Fruit fly (Drosophila melanogaster) whole organism, embryonic: ENCODE data around the gene kri.

Experiments
- CG10462 ChIP-seq: fragments of 200-800 bp; sonication (Bioruptor generic); optimal IDR thresholded peaks from 2 replicates; lab custom pipeline; 2016; ENCODE audit warnings: missing biosample characterization, missing genetic modification characterization
- CG10979 ChIP-seq: fragments of 200-800 bp; sonication (Bioruptor generic); optimal IDR thresholded peaks from 2 replicates; lab custom pipeline; 2018; ENCODE audit warnings: missing biosample characterization, mild to moderate bottlenecking, missing genetic modification characterization, moderate library complexity
- CG11456 ChIP-seq: fragments of 200-800 bp; sonication (Bioruptor generic); IDR thresholded peaks from 3 replicates; pipeline ENCODE4 v1.3.6; 2022; ENCODE audit warnings: missing biosample characterization, missing genetic modification characterization
- CG12104 ChIP-seq: fragments of 200-800 bp; sonication (Bioruptor generic); optimal IDR thresholded peaks from 3 replicates; lab custom pipeline; 2016; ENCODE audit warnings: missing biosample characterization, missing genetic modification characterization
- CG1233 ChIP-seq: fragments of 200-800 bp; sonication (Bioruptor generic); optimal IDR thresholded peaks from 4 replicates; lab custom pipeline; 2018; ENCODE audit warnings: missing biosample characterization, mild to moderate bottlenecking, missing genetic modification characterization
- CG12391 ChIP-seq: fragments of 200-800 bp; sonication (Bioruptor generic); optimal IDR thresholded peaks from 3 replicates; lab custom pipeline; 2018; ENCODE audit warnings: missing biosample characterization, mild to moderate bottlenecking, missing genetic modification characterization, moderate library complexity
- CG14441 ChIP-seq: fragments of 200-800 bp; sonication (Bioruptor generic); IDR thresholded peaks from 2 replicates; pipeline ENCODE4 v1.3.6; 2022; ENCODE audit warnings: missing biosample characterization, missing genetic modification characterization
- CG14860 ChIP-seq: fragments of 200-800 bp; sonication (Bioruptor generic); IDR thresholded peaks from 3 replicates; pipeline ENCODE4 v1.3.6; 2022; ENCODE audit warnings: missing biosample characterization, missing genetic modification characterization; ENCODE audit not compliant: partially characterized antibody
- CG1603 ChIP-seq: fragments of 200-800 bp; sonication (Bioruptor generic); optimal IDR thresholded peaks from 2 replicates; lab custom pipeline; 2019; ENCODE audit warnings: missing biosample characterization, mild to moderate bottlenecking, missing genetic modification characterization, moderate library complexity
- CG16815 ChIP-seq: fragments of 200-800 bp; sonication (Bioruptor generic); optimal IDR thresholded peaks from 3 replicates; lab custom pipeline; 2017; ENCODE audit warnings: missing biosample characterization, mild to moderate bottlenecking, missing genetic modification characterization
- CG17568 ChIP-seq: fragments of 200-800 bp; sonication (Bioruptor generic); optimal IDR thresholded peaks from 2 replicates; lab custom pipeline; 2018; ENCODE audit warnings: missing biosample characterization, mild to moderate bottlenecking, missing genetic modification characterization, moderate library complexity
- CG18262 ChIP-seq: fragments of 200-800 bp; optimal IDR thresholded peaks from 3 replicates; lab custom pipeline; 2019; ENCODE audit warnings: missing biosample characterization, mild to moderate bottlenecking, missing genetic modification characterization, moderate library complexity
- CG1832 ChIP-seq: fragments of 200-800 bp; sonication (Bioruptor generic); optimal IDR thresholded peaks from 2 replicates; lab custom pipeline; 2017; ENCODE audit warnings: missing biosample characterization, mild to moderate bottlenecking, missing genetic modification characterization, inconsistent platforms
- CG18619 ChIP-seq: fragments of 200-800 bp; sonication (Bioruptor generic); optimal IDR thresholded peaks from 3 replicates; lab custom pipeline; 2017; ENCODE audit warnings: missing biosample characterization, mild to moderate bottlenecking, missing genetic modification characterization
- CG2678 ChIP-seq: fragments of 200-800 bp; sonication (Bioruptor generic); optimal IDR thresholded peaks from 3 replicates; lab custom pipeline; 2019; ENCODE audit warnings: missing biosample characterization, mild to moderate bottlenecking, missing genetic modification characterization, moderate library complexity
- CG2712 ChIP-seq: fragments of 200-800 bp; optimal IDR thresholded peaks from 3 replicates; lab custom pipeline; 2019; ENCODE audit warnings: missing biosample characterization, mild to moderate bottlenecking, missing genetic modification characterization, moderate library complexity
- CG4404 ChIP-seq: fragments of 200-800 bp; sonication (Bioruptor generic); IDR thresholded peaks from 2 replicates; pipeline ENCODE4 v1.3.6; 2022; ENCODE audit warnings: missing biosample characterization, missing genetic modification characterization
- CG4617 ChIP-seq: fragments of 200-800 bp; sonication (Bioruptor generic); optimal IDR thresholded peaks from 3 replicates; lab custom pipeline; 2016; ENCODE audit warnings: missing biosample characterization, missing genetic modification characterization, borderline replicate concordance
- CG6689 ChIP-seq: fragments of 200-800 bp; sonication (Bioruptor generic); IDR thresholded peaks from 2 replicates; pipeline ENCODE4 v1.3.6; 2022; ENCODE audit warnings: missing biosample characterization, missing genetic modification characterization
- CG9609 ChIP-seq: fragments of 200-800 bp; sonication (Bioruptor generic); optimal IDR thresholded peaks from 3 replicates; lab custom pipeline; 2016; ENCODE audit warnings: missing biosample characterization, missing genetic modification characterization
- D ChIP-seq, 2 experiments: fragments of 200-800 bp in 1 of 2; fragments of >200 bp in 1 of 2; sonication (Bioruptor generic) in 1 of 2; optimal IDR thresholded peaks; 2 replicates in 1 of 2; 3 replicates in 1 of 2; lab custom pipeline; 2017; ENCODE audit warnings: mild to moderate bottlenecking in 1 of 2, missing biosample characterization in 1 of 2, missing genetic modification characterization in 1 of 2, missing genetic modification reagents in 1 of 2
- D19A ChIP-seq: fragments of 200-800 bp; optimal IDR thresholded peaks from 3 replicates; lab custom pipeline; 2019; ENCODE audit warnings: missing biosample characterization, mild to moderate bottlenecking, missing genetic modification characterization, moderate library complexity
- Dad ChIP-seq: fragments of 200-800 bp; sonication (Bioruptor generic); optimal IDR thresholded peaks from 3 replicates; lab custom pipeline; 2016; ENCODE audit warnings: missing biosample characterization, missing genetic modification characterization
- Hr39 ChIP-seq: fragments of >200 bp; optimal IDR thresholded peaks from 2 replicates; lab custom pipeline; 2017
- NK7.1 ChIP-seq: fragments of 200-800 bp; sonication (Bioruptor generic); optimal IDR thresholded peaks from 3 replicates; lab custom pipeline; 2016; ENCODE audit warnings: missing biosample characterization, missing genetic modification characterization
- Ptx1 ChIP-seq: fragments of 200-800 bp; sonication (Bioruptor generic); IDR thresholded peaks from 2 replicates; pipeline ENCODE4 v1.3.6; 2022; ENCODE audit warnings: missing biosample characterization, missing genetic modification characterization
- Sox100B ChIP-seq: fragments of 200-800 bp; sonication (Bioruptor generic); optimal IDR thresholded peaks from 3 replicates; lab custom pipeline; 2018; ENCODE audit warnings: missing biosample characterization, mild to moderate bottlenecking, missing genetic modification characterization
- Ssrp ChIP-seq: fragments of 200-800 bp; sonication (Bioruptor generic); optimal IDR thresholded peaks from 2 replicates; lab custom pipeline; 2018; ENCODE audit warnings: missing biosample characterization, mild to moderate bottlenecking, missing genetic modification characterization, moderate library complexity
- TFAM ChIP-seq: fragments of 200-800 bp; sonication (Bioruptor generic); optimal IDR thresholded peaks from 2 replicates; lab custom pipeline; 2017; ENCODE audit warnings: missing biosample characterization, missing genetic modification characterization, inconsistent platforms
- Vsx1 ChIP-seq: fragments of 200-800 bp; sonication (Bioruptor generic); optimal IDR thresholded peaks from 2 replicates; lab custom pipeline; 2017; ENCODE audit warnings: missing biosample characterization, mild to moderate bottlenecking, missing genetic modification characterization, missing genetic modification reagents
- YL-1 ChIP-seq: fragments of 200-800 bp; sonication (Bioruptor generic); optimal IDR thresholded peaks from 3 replicates; lab custom pipeline; 2017; ENCODE audit warnings: missing biosample characterization, mild to moderate bottlenecking, missing genetic modification characterization
- amos ChIP-seq: fragments of 200-800 bp; sonication (Bioruptor generic); IDR thresholded peaks from 2 replicates; pipeline ENCODE4 v1.3.6; 2022; ENCODE audit warnings: missing biosample characterization, missing genetic modification characterization; ENCODE audit not compliant: partially characterized antibody
- ato ChIP-seq: fragments of 200-800 bp; sonication (Bioruptor generic); IDR thresholded peaks from 2 replicates; pipeline ENCODE4 v1.3.6; 2022; ENCODE audit warnings: missing biosample characterization, missing genetic modification characterization; ENCODE audit not compliant: partially characterized antibody
- bsh ChIP-seq, 2 experiments: fragments of 200-800 bp; sonication (Bioruptor generic); optimal IDR thresholded peaks; 2 replicates each; lab custom pipeline; 2017 to 2018; ENCODE audit warnings: mild to moderate bottlenecking in 2 of 2, missing biosample characterization in 2 of 2, missing genetic modification characterization in 2 of 2, moderate library complexity in 1 of 2
- dmrt11E ChIP-seq: fragments of 200-800 bp; sonication (Bioruptor generic); optimal IDR thresholded peaks from 3 replicates; lab custom pipeline; 2018; ENCODE audit warnings: missing biosample characterization, mild to moderate bottlenecking, missing genetic modification characterization, moderate library complexity
- gcm ChIP-seq: fragments of 200-800 bp; sonication (Bioruptor generic); optimal IDR thresholded peaks from 2 replicates; lab custom pipeline; 2019; ENCODE audit warnings: missing biosample characterization, mild to moderate bottlenecking, missing genetic modification characterization, moderate library complexity
- gem ChIP-seq: fragments of 200-800 bp; sonication (Bioruptor generic); optimal IDR thresholded peaks from 2 replicates; lab custom pipeline; 2019; ENCODE audit warnings: missing biosample characterization, mild to moderate bottlenecking, missing genetic modification characterization, moderate library complexity
- gfzf ChIP-seq: fragments of 200-800 bp; sonication (Bioruptor generic); optimal IDR thresholded peaks from 2 replicates; lab custom pipeline; 2016; ENCODE audit warnings: missing biosample characterization, mild to moderate bottlenecking, missing genetic modification characterization, moderate library complexity
- her ChIP-seq: fragments of 200-800 bp; sonication (Bioruptor generic); optimal IDR thresholded peaks from 2 replicates; lab custom pipeline; 2016; ENCODE audit warnings: missing biosample characterization, missing genetic modification characterization
- hkb ChIP-seq, 2 experiments: fragments of 200-800 bp in 1 of 2; fragments of >200 bp in 1 of 2; sonication (Bioruptor generic) in 1 of 2; IDR thresholded peaks in 1 of 2; optimal IDR thresholded peaks in 1 of 2; 2 replicates each; pipeline versions ENCODE4 v1.3.6 to Lab custom; 2017 to 2022; ENCODE audit warnings: missing biosample characterization in 1 of 2, missing genetic modification characterization in 1 of 2
- maf-S ChIP-seq: fragments of 200-800 bp; sonication (Bioruptor generic); optimal IDR thresholded peaks from 2 replicates; lab custom pipeline; 2016; ENCODE audit warnings: missing biosample characterization, missing genetic modification characterization
- phol ChIP-seq: fragments of 200-800 bp; sonication (Bioruptor generic); optimal IDR thresholded peaks from 3 replicates; lab custom pipeline; 2018; ENCODE audit warnings: missing biosample characterization, mild to moderate bottlenecking, missing genetic modification characterization, moderate library complexity
- prd ChIP-seq, 3 experiments: fragments of >200 bp in 2 of 3; fragments of 200-800 bp in 1 of 3; sonication (Bioruptor generic) in 1 of 3; optimal IDR thresholded peaks in 2 of 3; IDR thresholded peaks in 1 of 3; 2 replicates in 2 of 3; 3 replicates in 1 of 3; pipeline versions ENCODE4 v1.3.6 to Lab custom; 2017 to 2022; ENCODE audit warnings: missing biosample characterization in 1 of 3, missing genetic modification characterization in 1 of 3
- pros ChIP-seq: fragments of 200-800 bp; sonication (Bioruptor generic); optimal IDR thresholded peaks from 3 replicates; lab custom pipeline; 2019; ENCODE audit warnings: missing biosample characterization, mild to moderate bottlenecking, missing genetic modification characterization, moderate library complexity
- ranshi ChIP-seq: fragments of 200-800 bp; sonication (Bioruptor generic); IDR thresholded peaks from 2 replicates; pipeline ENCODE4 v1.3.6; 2022; ENCODE audit warnings: missing biosample characterization, missing genetic modification characterization
- ro ChIP-seq: fragments of 200-800 bp; sonication (Bioruptor generic); IDR thresholded peaks from 2 replicates; pipeline ENCODE4 v1.3.6; 2022; ENCODE audit warnings: missing biosample characterization, missing genetic modification characterization
- schlank ChIP-seq: fragments of 200-800 bp; sonication (Bioruptor generic); optimal IDR thresholded peaks from 2 replicates; lab custom pipeline; 2018; ENCODE audit warnings: missing biosample characterization, mild to moderate bottlenecking, missing genetic modification characterization
- sim ChIP-seq: fragments of 200-800 bp; sonication (Bioruptor generic); IDR thresholded peaks from 2 replicates; pipeline ENCODE4 v1.3.6; 2022; ENCODE audit warnings: missing biosample characterization, missing genetic modification characterization
- slp2 ChIP-seq: fragments of 200-800 bp; sonication (Bioruptor generic); optimal IDR thresholded peaks from 2 replicates; lab custom pipeline; 2016; ENCODE audit warnings: missing biosample characterization, missing genetic modification characterization

Gene kri

dm6 chr3L:5840847-5841246, 30.1 kb downstream of the kri start (continued):
- TF ChIP-seq D19A (peak; percentile 93), Ssrp (tag; lab: Kevin White, UChicago) (peak; percentile 14), her (GFP tag; lab: Kevin White, UChicago) (no peak), gfzf (no peak), CG10462 (GFP tag; lab: Kevin White, UChicago) (no peak), CG10979 (tag; lab: Kevin White, UChicago) (peak; percentile 42), maf-S (GFP tag; lab: Kevin White, UChicago) (no peak), CG4617 (GFP tag; lab: Kevin White, UChicago) (no peak), ranshi (GFP tag; lab: Robert Waterston, UW) (no peak), sim (GFP tag; lab: Robert Waterston, UW) (no peak), phol (tag; lab: Kevin White, UChicago) (peak; percentile 19), NK7.1 (no peak), CG2712 (tag; lab: Kevin White, UChicago) (peak; percentile 41), gem (tag; lab: Kevin White, UChicago) (peak; percentile 42), pros (no peak), CG17568 (no peak), dmrt11E (tag; lab: Kevin White, UChicago) (peak; percentile 51), CG2678 (peak; percentile 13), ato (no peak), Vsx1 (no peak), CG12104 (no peak), gcm (GFP tag; lab: Kevin White, UChicago) (no peak), CG14860 (GFP tag; lab: Robert Waterston, UW) (no peak), CG1233 (GFP tag; lab: Kevin White, UChicago) (no peak), CG18619 (GFP tag; lab: Kevin White, UChicago) (no peak), CG18262 (peak; percentile 39), CG4404 (no peak), Dad (GFP tag; lab: Kevin White, UChicago) (no peak), ro (GFP tag; lab: Robert Waterston, UW) (no peak), prd (optimal IDR thresholded peaks at IDR 0.05; lab: Kevin White, UChicago) (no peak), prd (GFP tag; IDR thresholded peaks at IDR 0.05; lab: Robert Waterston, UW) (no peak), CG12391 (tag; lab: Kevin White, UChicago) (no peak), bsh (GFP tag; optimal IDR thresholded peaks at IDR 0.05; lab: Kevin White, UChicago) (peak in 1 of 2 experiments; percentile 44), CG1603 (tag; lab: Kevin White, UChicago) (no peak), schlank (tag; lab: Kevin White, UChicago) (no peak), hkb (optimal IDR thresholded peaks at IDR 0.05; lab: Kevin White, UChicago) (no peak), hkb (GFP tag; IDR thresholded peaks at IDR 0.05; lab: Robert Waterston, UW) (no peak), CG11456 (GFP tag; lab: Robert Waterston, UW) (no peak), YL-1 (GFP tag; lab: Kevin White, UChicago) (no peak), TFAM (GFP tag; lab: Kevin White, UChicago) (no peak), amos (GFP tag; lab: Robert Waterston, UW) (no peak), slp2 (GFP tag; lab: Kevin White, UChicago) (no peak), Hr39 (peak; percentile 33), Ptx1 (no peak), CG16815 (GFP tag; lab: Kevin White, UChicago) (no peak), CG1832 (GFP tag; lab: Kevin White, UChicago) (no peak), D (optimal IDR thresholded peaks at IDR 0.05; lab: Kevin White, UChicago) (no peak), D (GFP tag; optimal IDR thresholded peaks at IDR 0.05; lab: Kevin White, UChicago) (peak; percentile 31), CG14441 (GFP tag; lab: Robert Waterston, UW) (no peak), Sox100B (GFP tag; lab: Kevin White, UChicago) (no peak), CG6689 (no peak), CG9609 (GFP tag; lab: Kevin White, UChicago) (no peak)
